Worm (Caenorhabditis elegans) whole organism, late embryonic: Measurements from ENCODE around the gene F15B9.11.

Source experiments
- T23F11.4 ChIP-seq: fragments of 200-800 bp; sonication (Bioruptor generic); optimal IDR thresholded peaks from 2 replicates; lab custom pipeline; 2018; ENCODE audit warnings: mild to moderate bottlenecking, missing genetic modification characterization, missing compliant biosample characterization
- che-1 ChIP-seq: sonication (generic microtip); optimal IDR thresholded peaks from 2 replicates; lab custom pipeline; 2016; ENCODE audit warnings: mild to moderate bottlenecking, missing genetic modification characterization, missing compliant biosample characterization
- fkh-6 ChIP-seq: sonication (generic microtip); optimal IDR thresholded peaks from 2 replicates; lab custom pipeline; 2016; ENCODE audit warnings: missing genetic modification characterization, missing compliant biosample characterization
- pha-4 ChIP-seq: fragments of 150-350 bp; optimal IDR thresholded peaks from 2 replicates; lab custom pipeline; 2018; ENCODE audit warnings: missing biosample characterization, missing genetic modification reagents, missing genetic modification characterization
- sox-2 ChIP-seq: fragments of 200-800 bp; sonication (Bioruptor generic); IDR thresholded peaks from 2 replicates; pipeline ENCODE4 v1.3.6; 2022; ENCODE audit warnings: missing genetic modification reagents, missing genetic modification characterization, missing compliant biosample characterization
- tbx-7 ChIP-seq: sonication (generic microtip); optimal IDR thresholded peaks from 2 replicates; lab custom pipeline; 2016; ENCODE audit warnings: missing genotype, missing genetic modification characterization, missing compliant biosample characterization
- unc-3 ChIP-seq, 2 experiments: fragments of 200-800 bp in 1 of 2; sonication (Bioruptor generic) in 1 of 2; sonication (generic microtip) in 1 of 2; conservative IDR thresholded peaks in 1 of 2; optimal IDR thresholded peaks in 1 of 2; 2 replicates each; pipeline versions ENCODE4 v1.3.6 to Lab custom; 2016 to 2022; ENCODE audit warnings: missing compliant biosample characterization in 2 of 2, missing genetic modification characterization in 2 of 2, missing genetic modification reagents in 1 of 2
- unc-86 ChIP-seq: sonication (generic microtip); optimal IDR thresholded peaks from 2 replicates; lab custom pipeline; 2016; ENCODE audit warnings: missing genetic modification characterization, missing compliant biosample characterization

- TF ChIP-seq T23F11.4 (GFP tag; lab: Kevin White, UChicago) (no peak), unc-3 (GFP tag; conservative IDR thresholded peaks at IDR 0.05; lab: Robert Waterston, UW) (no peak), unc-3 (tag; optimal IDR thresholded peaks at IDR 0.05; lab: Kevin White, UChicago) (no peak), fkh-6 (tag; lab: Kevin White, UChicago) (no peak), unc-86 (tag; lab: Kevin White, UChicago) (no peak), pha-4 (tag; lab: Kevin White, UChicago) (no peak), sox-2 (GFP tag; lab: Robert Waterston, UW) (no peak), che-1 (tag; lab: Kevin White, UChicago) (no peak), tbx-7 (tag; lab: Kevin White, UChicago) (no peak)
These were observed 36.2 kb upstream of the F15B9.11 start for ce11 chrV:13028871-13029270.
